Worm (Caenorhabditis elegans): ENCODE measurements around the gene ndc-80.

The ndc-80 gene

DNA sequence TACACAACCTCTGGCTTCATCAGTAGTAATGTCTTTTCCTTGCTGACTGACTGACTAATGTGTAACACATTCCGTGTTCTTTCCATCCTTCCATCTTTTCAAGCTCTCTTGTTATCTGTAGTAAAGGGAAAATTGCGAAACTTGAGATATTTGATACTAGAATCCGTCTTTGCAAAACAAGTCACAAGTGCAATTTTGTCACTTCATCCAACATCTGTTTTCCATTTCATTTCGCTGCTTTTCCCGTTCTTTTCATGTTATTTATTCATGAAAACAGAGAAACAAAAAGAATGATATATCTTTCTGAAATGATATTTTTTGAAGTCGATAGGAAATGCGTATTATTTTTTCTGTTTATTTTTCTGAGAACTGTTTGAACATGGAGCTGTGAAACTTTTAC is 39.9 kb upstream of the ndc-80 start:
- no peak for TF ChIP-seq nhr-6 (tag; optimal IDR thresholded peaks at IDR 0.05)
- no peak for TF ChIP-seq nhr-21 (tag; optimal IDR thresholded peaks at IDR 0.05)
- no peak for TF ChIP-seq ama-1 (optimal IDR thresholded peaks at IDR 0.05)
- TF ChIP-seq elt-1 (tag; optimal IDR thresholded peaks at IDR 0.05) = no peak
- TF ChIP-seq nhr-237 (tag; optimal IDR thresholded peaks at IDR 0.05) = no peak
- no peak for TF ChIP-seq nhr-25 (tag; optimal IDR thresholded peaks at IDR 0.05)
- peak; percentile 10 for TF ChIP-seq nhr-129 (tag; optimal IDR thresholded peaks at IDR 0.05)
- TF ChIP-seq snpc-4 (tag; optimal IDR thresholded peaks at IDR 0.05) = no peak
- no peak for TF ChIP-seq gmeb-1 (tag; optimal IDR thresholded peaks at IDR 0.05)
- no peak for TF ChIP-seq lin-11 (tag; optimal IDR thresholded peaks at IDR 0.05)
- TF ChIP-seq alr-1 (tag; optimal IDR thresholded peaks at IDR 0.05) = no peak
- TF ChIP-seq unc-55 (GFP tag; optimal IDR thresholded peaks at IDR 0.05) = peak; percentile 54

- TF ChIP-seq lsy-2 (tag; optimal IDR thresholded peaks at IDR 0.05) (no peak), snpc-4 (tag; optimal IDR thresholded peaks at IDR 0.05) (no peak), crh-2 (tag; optimal IDR thresholded peaks at IDR 0.05) (no peak)
These were observed 38.8 kb upstream of the ndc-80 start, which contains the start of gene T04B2.3 for ce11 chrIV:10047108-10047507. T04B2.3 (plus strand) TSS chrIV:10047408.

- TF ChIP-seq nhr-129 (tag; optimal IDR thresholded peaks at IDR 0.05) (peak; percentile 27), lin-11 (tag; optimal IDR thresholded peaks at IDR 0.05) (no peak), gmeb-1 (tag; optimal IDR thresholded peaks at IDR 0.05) (no peak)
These were observed 37.7 kb upstream of the ndc-80 start for ce11 chrIV:10048268-10048667.

DNA sequence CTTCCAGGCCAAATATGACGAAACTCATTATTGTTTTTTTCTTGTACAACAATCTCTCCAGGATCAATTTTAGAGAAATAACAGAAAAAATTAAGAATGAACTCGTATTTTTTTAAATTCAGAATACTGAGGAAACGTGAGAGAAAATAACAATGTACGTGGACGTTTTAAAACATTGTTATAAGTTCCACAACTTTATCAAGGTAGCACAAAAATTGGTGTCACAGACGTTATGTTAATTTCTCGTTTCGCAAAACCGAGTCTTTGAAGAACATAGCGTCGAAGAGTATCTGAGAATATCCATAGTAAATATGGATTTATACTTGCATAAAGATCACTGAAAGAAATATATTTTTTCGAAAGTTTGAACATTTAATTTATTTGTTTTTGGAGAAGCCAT is 34.8 kb upstream of the ndc-80 start, which contains the start of gene T04B2.8:
TSS of gene T04B2.8 (minus strand) at position 101 of the 400 bp plus-strand sequence.
- TF ChIP-seq elt-1 (tag; optimal IDR thresholded peaks at IDR 0.05) = no peak
- no peak for TF ChIP-seq ztf-4 (tag; optimal IDR thresholded peaks at IDR 0.05)
- no peak for TF ChIP-seq skn-1 (tag; optimal IDR thresholded peaks at IDR 0.05)
- TF ChIP-seq R02D3.7 (tag; optimal IDR thresholded peaks at IDR 0.05) = no peak
- TF ChIP-seq lin-11 (tag; optimal IDR thresholded peaks at IDR 0.05) = no peak
- TF ChIP-seq sma-9 (GFP tag; optimal IDR thresholded peaks at IDR 0.05) = no peak
- no peak for TF ChIP-seq sma-9 (tag; optimal IDR thresholded peaks at IDR 0.05)
- no peak for TF ChIP-seq aly-2 (tag; optimal IDR thresholded peaks at IDR 0.05)
- TF ChIP-seq mdl-1 (tag; optimal IDR thresholded peaks at IDR 0.05) = no peak
- no peak for TF ChIP-seq ZK546.5 (tag; optimal IDR thresholded peaks at IDR 0.05)
- no peak for TF ChIP-seq crh-2 (tag; optimal IDR thresholded peaks at IDR 0.05)
- TF ChIP-seq nhr-129 (tag; optimal IDR thresholded peaks at IDR 0.05) = no peak
- TF ChIP-seq nhr-77 (tag; optimal IDR thresholded peaks at IDR 0.05) = no peak

- TF ChIP-seq C34F6.9 (tag; optimal IDR thresholded peaks at IDR 0.05) = no peak
These were observed 32.4 kb upstream of the ndc-80 start, which contains the start of gene srv-12 for ce11 chrIV:10053550-10053949. srv-12 (minus strand) TSS chrIV:10053650.

- TF ChIP-seq lsy-2 (tag; optimal IDR thresholded peaks at IDR 0.05) = no peak
- TF ChIP-seq sma-3 (GFP tag; optimal IDR thresholded peaks at IDR 0.05) = no peak
These were observed 29.8 kb upstream of the ndc-80 start, which contains the start of gene T04B2.7 for ce11 chrIV:10056138-10056537. T04B2.7 (minus strand) TSS chrIV:10056238.

DNA sequence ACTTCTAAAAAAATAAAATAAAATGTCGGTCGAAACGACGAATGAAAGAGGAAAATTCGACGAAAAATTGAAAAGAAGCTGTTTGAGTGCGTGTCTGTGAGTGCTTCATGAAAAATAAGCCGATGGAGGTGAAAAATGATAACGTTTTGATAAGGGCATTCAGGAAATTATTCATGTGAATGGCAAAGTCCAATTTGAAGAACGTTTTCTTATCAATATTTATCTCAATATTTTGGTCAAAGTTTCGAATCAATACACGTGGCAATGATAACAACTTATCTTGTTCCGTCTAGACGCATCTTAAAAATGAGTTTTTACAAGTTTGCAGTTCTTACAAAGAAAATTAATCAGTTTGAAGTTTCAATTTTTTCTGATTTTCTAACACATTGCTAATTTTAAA is 26.8 kb upstream of the ndc-80 start:
- TF ChIP-seq fos-1 (tag; optimal IDR thresholded peaks at IDR 0.05) (peak; percentile 76), nhr-25 (tag; optimal IDR thresholded peaks at IDR 0.05) (no peak), sma-9 (GFP tag; optimal IDR thresholded peaks at IDR 0.05) (peak; percentile 77), sma-9 (tag; optimal IDR thresholded peaks at IDR 0.05) (no peak), crh-2 (tag; optimal IDR thresholded peaks at IDR 0.05) (peak; percentile 99), F13H6.1 (tag; optimal IDR thresholded peaks at IDR 0.05) (peak; percentile 55), sma-3 (GFP tag; optimal IDR thresholded peaks at IDR 0.05) (peak; percentile 7), egl-27 (tag; optimal IDR thresholded peaks at IDR 0.05) (peak; percentile 42), nhr-12 (tag; optimal IDR thresholded peaks at IDR 0.05) (no peak)

- TF ChIP-seq fos-1 (tag; optimal IDR thresholded peaks at IDR 0.05) (peak; percentile 57), egl-27 (tag; optimal IDR thresholded peaks at IDR 0.05) (no peak)
These were observed 25.1 kb upstream of the ndc-80 start for ce11 chrIV:10060795-10061194.

Measured in whole organism, L2 larva.